Worm (Caenorhabditis elegans) whole organism, mixed stage, embryonic: Measurements from ENCODE around the gene C25E10.8.

ENCODE experiments used
- blmp-1 ChIP-seq: fragments of 150-350 bp; optimal IDR thresholded peaks from 2 replicates; lab custom pipeline; 2014; ENCODE audit warnings: missing biosample characterization, missing genetic modification characterization
- elt-1 ChIP-seq: sonication (generic microtip); optimal IDR thresholded peaks from 2 replicates; lab custom pipeline; 2017; ENCODE audit warnings: missing genetic modification characterization, mild to moderate bottlenecking, missing compliant biosample characterization, antibody characterized with exemption, moderate library complexity, borderline replicate concordance; ENCODE audit not compliant: insufficient read depth
- nhr-12 ChIP-seq: fragments of 150-350 bp; optimal IDR thresholded peaks from 2 replicates; lab custom pipeline; 2014; ENCODE audit warnings: missing biosample characterization, missing genetic modification characterization
- nhr-237 ChIP-seq: fragments of 150-350 bp; optimal IDR thresholded peaks from 2 replicates; lab custom pipeline; 2014; ENCODE audit warnings: missing biosample characterization, missing genetic modification characterization
- nhr-28 ChIP-seq: fragments of 150-350 bp; optimal IDR thresholded peaks from 2 replicates; lab custom pipeline; 2014; ENCODE audit warnings: missing biosample characterization, missing genetic modification characterization
- pha-4 ChIP-seq: fragments of 150-350 bp; optimal IDR thresholded peaks from 2 replicates; lab custom pipeline; 2018; ENCODE audit warnings: missing biosample characterization, missing genetic modification reagents, missing genetic modification characterization
- tbx-8 ChIP-seq: fragments of 200-800 bp; sonication (Bioruptor generic); optimal IDR thresholded peaks from 2 replicates; lab custom pipeline; 2018; ENCODE audit warnings: mild to moderate bottlenecking, missing genetic modification characterization, moderate library complexity, missing compliant biosample characterization
- unc-39 ChIP-seq: fragments of 150-350 bp; optimal IDR thresholded peaks from 2 replicates; lab custom pipeline; 2014; ENCODE audit warnings: missing biosample characterization, missing genetic modification characterization

DNA sequence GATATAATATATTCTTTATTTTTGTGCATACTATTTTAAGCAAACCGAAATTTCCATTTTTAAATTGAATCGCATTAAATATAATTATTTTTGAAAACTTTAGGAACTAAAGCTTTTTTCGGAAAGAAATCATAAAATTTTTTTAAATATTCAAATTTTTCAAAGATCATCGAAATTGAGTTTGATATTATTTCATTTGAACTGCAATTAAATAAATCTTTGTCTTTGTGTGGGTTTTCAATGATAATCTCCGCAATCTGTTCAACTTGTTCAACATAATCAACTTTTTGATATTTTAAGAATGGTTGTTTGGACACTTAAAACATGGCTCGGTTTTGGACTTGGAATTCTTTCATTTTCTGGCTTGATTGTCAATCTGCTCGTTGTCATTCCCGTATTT is 44.7 kb downstream of the C25E10.8 start, which contains the start of gene srx-2:
- TF ChIP-seq pha-4 (tag; lab: Kevin White, UChicago) = no peak
- no peak for TF ChIP-seq tbx-8
- no peak for TF ChIP-seq elt-1 (tag; lab: Kevin White, UChicago)
- no peak for TF ChIP-seq nhr-28 (tag; lab: Kevin White, UChicago)
- TF ChIP-seq nhr-237 (tag; lab: Kevin White, UChicago) = no peak
- TF ChIP-seq nhr-12 (tag; lab: Kevin White, UChicago) = no peak
- no peak for TF ChIP-seq blmp-1 (tag; lab: Kevin White, UChicago)
- no peak for TF ChIP-seq unc-39 (tag; lab: Kevin White, UChicago)
